Worm (Caenorhabditis elegans): ENCODE measurements around the gene srw-13.

ce11 chrV:15190903-15191302, 41.4 kb upstream of the srw-13 start, which contains the start of gene Y75B12B.11:
- TF ChIP-seq fkh-10 (GFP tag; optimal IDR thresholded peaks at IDR 0.05) = no peak
- peak; percentile 75 for TF ChIP-seq ceh-31 (tag; optimal IDR thresholded peaks at IDR 0.05)
- TF ChIP-seq fax-1 (tag; optimal IDR thresholded peaks at IDR 0.05) = peak; percentile 82
- TF ChIP-seq ceh-18 (tag; optimal IDR thresholded peaks at IDR 0.05) = peak; percentile 78
- TF ChIP-seq pag-3 (tag; optimal IDR thresholded peaks at IDR 0.05; ENCODE audit: borderline replicate concordance) = no peak
- TF ChIP-seq lim-6 (tag; optimal IDR thresholded peaks at IDR 0.05) = peak; percentile 46
- TF ChIP-seq ceh-19 (GFP tag; optimal IDR thresholded peaks at IDR 0.05) = peak; percentile 93
- peak; percentile 86 for TF ChIP-seq C38D4.7 (GFP tag; optimal IDR thresholded peaks at IDR 0.05)
- peak; percentile 68 for TF ChIP-seq ceh-9 (tag; optimal IDR thresholded peaks at IDR 0.05)
- no peak for TF ChIP-seq ceh-22 (tag; optimal IDR thresholded peaks at IDR 0.05)
- peak; percentile 70 for TF ChIP-seq nfya-1 (tag; optimal IDR thresholded peaks at IDR 0.05)

All from whole organism, late embryonic.